Worm (Caenorhabditis elegans) whole organism, late embryonic: ENCODE data around the gene ifas-1.

Source experiments
- ceh-22 ChIP-seq: sonication (generic microtip); optimal IDR thresholded peaks from 2 replicates; lab custom pipeline; 2017; ENCODE audit warnings: missing biosample characterization, missing genetic modification characterization
- dmd-4 ChIP-seq: sonication (generic microtip); optimal IDR thresholded peaks from 2 replicates; lab custom pipeline; 2016; ENCODE audit warnings: borderline replicate concordance, missing genetic modification characterization, missing compliant biosample characterization
- eyg-1 ChIP-seq: sonication (generic microtip); optimal IDR thresholded peaks from 2 replicates; lab custom pipeline; 2016; ENCODE audit warnings: missing genotype, missing genetic modification characterization, missing compliant biosample characterization
- pha-4 ChIP-seq: fragments of 150-350 bp; optimal IDR thresholded peaks from 2 replicates; lab custom pipeline; 2018; ENCODE audit warnings: missing biosample characterization, missing genetic modification reagents, missing genetic modification characterization
- sox-2 ChIP-seq: fragments of 200-800 bp; sonication (Bioruptor generic); IDR thresholded peaks from 2 replicates; pipeline ENCODE4 v1.3.6; 2022; ENCODE audit warnings: missing genetic modification reagents, missing genetic modification characterization, missing compliant biosample characterization

DNA sequence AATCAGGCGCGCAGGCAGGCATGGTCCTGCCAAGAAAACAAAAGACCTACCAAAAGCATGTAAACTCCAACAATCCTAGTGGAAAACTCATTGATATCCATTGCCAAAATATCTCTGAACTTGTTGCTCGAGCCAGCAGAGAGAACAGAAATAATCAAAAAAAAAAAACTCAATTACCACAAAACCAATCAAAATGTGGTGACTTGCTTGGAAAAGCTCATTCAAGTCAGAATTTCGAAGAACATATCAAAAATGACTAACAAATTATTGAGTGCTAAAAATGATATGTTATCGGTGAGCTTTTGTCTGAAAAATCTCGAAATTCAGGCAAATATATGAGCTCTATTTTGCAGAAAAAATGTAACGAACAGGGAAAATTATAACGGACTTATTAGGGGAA is 12.8 kb upstream of the ifas-1 start, which contains the start of gene srx-105:
- TF ChIP-seq pha-4 = no peak
- no peak for TF ChIP-seq ceh-22 (tag; lab: Kevin White, UChicago)
- TF ChIP-seq dmd-4 (tag; lab: Kevin White, UChicago) = no peak
- TF ChIP-seq sox-2 = no peak
- TF ChIP-seq eyg-1 = no peak
